Worm (Caenorhabditis elegans) whole organism, young adult: ENCODE measurements around the gene C08H9.15.

Source experiments
- B0261.1 ChIP-seq: sonication (generic microtip); optimal IDR thresholded peaks from 2 replicates; lab custom pipeline; 2016; ENCODE audit warnings: mild to moderate bottlenecking, missing genetic modification characterization, moderate library complexity, missing compliant biosample characterization
- B0336.3 ChIP-seq: fragments of 200-800 bp; sonication (Bioruptor generic); IDR thresholded peaks from 2 replicates; pipeline ENCODE4 v1.3.6; 2022; ENCODE audit warnings: missing genetic modification characterization, missing compliant biosample characterization
- C17E4.6 ChIP-seq: fragments of 200-800 bp; sonication (Bioruptor generic); IDR thresholded peaks from 2 replicates; pipeline ENCODE4 v1.3.6; 2022; ENCODE audit warnings: missing genetic modification reagents, missing genetic modification characterization, missing compliant biosample characterization
- F37B4.10 ChIP-seq: fragments of 200-800 bp; sonication (Bioruptor generic); IDR thresholded peaks from 2 replicates; pipeline ENCODE4 v1.3.6; 2022; ENCODE audit warnings: missing genetic modification characterization, missing compliant biosample characterization
- F57C9.4 ChIP-seq: sonication (generic microtip); optimal IDR thresholded peaks from 2 replicates; lab custom pipeline; 2017; ENCODE audit warnings: mild to moderate bottlenecking, missing genetic modification characterization, missing compliant biosample characterization
- K11D2.4 ChIP-seq: fragments of 200-800 bp; sonication (Bioruptor generic); IDR thresholded peaks from 2 replicates; pipeline ENCODE4 v1.3.6; 2022; ENCODE audit warnings: missing genetic modification reagents, missing genetic modification characterization, missing compliant biosample characterization
- K12H6.12 ChIP-seq: fragments of 200-800 bp; sonication (Bioruptor generic); optimal IDR thresholded peaks from 2 replicates; lab custom pipeline; 2018; ENCODE audit warnings: mild to moderate bottlenecking, missing genetic modification characterization, missing compliant biosample characterization
- T26A5.8 ChIP-seq: sonication (generic microtip); optimal IDR thresholded peaks from 2 replicates; lab custom pipeline; 2016; ENCODE audit warnings: missing genetic modification characterization, missing compliant biosample characterization
- Y56A3A.18 ChIP-seq: fragments of 200-800 bp; sonication (Bioruptor generic); IDR thresholded peaks from 2 replicates; pipeline ENCODE4 v1.3.6; 2022; ENCODE audit warnings: missing genetic modification reagents, missing genetic modification characterization, missing compliant biosample characterization
- Y67H2A.10 ChIP-seq: fragments of 200-800 bp; sonication (Bioruptor generic); conservative IDR thresholded peaks from 2 replicates; pipeline ENCODE4 v1.3.6; 2022; ENCODE audit warnings: missing genetic modification reagents, missing genetic modification characterization, missing compliant biosample characterization
- Y79H2A.3 ChIP-seq: fragments of 200-800 bp; sonication (Bioruptor generic); conservative IDR thresholded peaks from 2 replicates; pipeline ENCODE4 v1.3.6; 2022; ENCODE audit warnings: missing genetic modification reagents, missing genetic modification characterization, missing compliant biosample characterization
- Y95B8A.8 ChIP-seq: fragments of 200-800 bp; sonication (Bioruptor generic); IDR thresholded peaks from 2 replicates; pipeline ENCODE4 v1.3.6; 2022; ENCODE audit warnings: missing genetic modification reagents, missing genetic modification characterization, missing compliant biosample characterization
- ama-1 ChIP-seq, 3 experiments: fragments of 150-350 bp in 1 of 3; sonication (generic microtip) in 2 of 3; optimal IDR thresholded peaks; 2 replicates each; lab custom pipeline; 2014 to 2018; ENCODE audit warnings: missing biosample characterization in 2 of 3, missing genetic modification characterization in 2 of 3, missing genetic modification reagents in 2 of 3
- aptf-2 ChIP-seq: fragments of 200-800 bp; sonication (Bioruptor generic); conservative IDR thresholded peaks from 2 replicates; pipeline ENCODE4 v1.3.6; 2022; ENCODE audit warnings: missing genetic modification reagents, missing genetic modification characterization, missing compliant biosample characterization
- aptf-3 ChIP-seq: fragments of 200-800 bp; sonication (Bioruptor generic); IDR thresholded peaks from 2 replicates; pipeline ENCODE4 v1.3.6; 2022; ENCODE audit warnings: missing genetic modification characterization, missing compliant biosample characterization
- atf-7 ChIP-seq: sonication (generic microtip); optimal IDR thresholded peaks from 2 replicates; lab custom pipeline; 2017; ENCODE audit warnings: mild to moderate bottlenecking, missing genetic modification characterization, missing compliant biosample characterization
- athp-1 ChIP-seq: sonication (generic microtip); optimal IDR thresholded peaks from 2 replicates; lab custom pipeline; 2017; ENCODE audit warnings: mild to moderate bottlenecking, missing genetic modification characterization, missing compliant biosample characterization
- attf-3 ChIP-seq: fragments of 200-800 bp; sonication (Bioruptor generic); conservative IDR thresholded peaks from 2 replicates; pipeline ENCODE4 v1.3.6; 2022; ENCODE audit warnings: missing genetic modification reagents, missing genetic modification characterization, missing compliant biosample characterization
- ccch-3 ChIP-seq: fragments of 200-800 bp; sonication (Bioruptor generic); optimal IDR thresholded peaks from 2 replicates; lab custom pipeline; 2018; ENCODE audit warnings: mild to moderate bottlenecking, missing genetic modification characterization, missing compliant biosample characterization
- cebp-2 ChIP-seq: fragments of 200-800 bp; sonication (Bioruptor generic); IDR thresholded peaks from 2 replicates; pipeline ENCODE4 v1.3.6; 2022; ENCODE audit warnings: missing genetic modification characterization, missing compliant biosample characterization
- chd-7 ChIP-seq: sonication (generic microtip); optimal IDR thresholded peaks from 2 replicates; lab custom pipeline; 2016; ENCODE audit warnings: mild to moderate bottlenecking, missing genetic modification characterization, moderate library complexity, missing compliant biosample characterization
- efl-1 ChIP-seq: fragments of 150-350 bp; optimal IDR thresholded peaks from 2 replicates; lab custom pipeline; 2014; ENCODE audit warnings: missing biosample characterization, missing genetic modification reagents, missing genetic modification characterization
- fkh-3 ChIP-seq: sonication (generic microtip); optimal IDR thresholded peaks from 2 replicates; lab custom pipeline; 2016; ENCODE audit warnings: mild to moderate bottlenecking, missing genetic modification characterization, missing compliant biosample characterization
- hmg-1.2 ChIP-seq: fragments of 200-800 bp; sonication (Bioruptor generic); IDR thresholded peaks from 2 replicates; pipeline ENCODE4 v1.3.6; 2022; ENCODE audit warnings: missing genetic modification reagents, missing genetic modification characterization, missing compliant biosample characterization
- lag-1 ChIP-seq: fragments of 200-800 bp; sonication (Bioruptor generic); IDR thresholded peaks from 2 replicates; pipeline ENCODE4 v1.3.6; 2022; ENCODE audit warnings: missing genetic modification reagents, missing genetic modification characterization, missing compliant biosample characterization
- let-526 ChIP-seq: fragments of 200-800 bp; sonication (Bioruptor generic); IDR thresholded peaks from 2 replicates; pipeline ENCODE4 v1.3.6; 2022; ENCODE audit warnings: missing genetic modification reagents, missing genetic modification characterization, missing compliant biosample characterization
- lsl-1 ChIP-seq: fragments of 200-800 bp; sonication (Bioruptor generic); optimal IDR thresholded peaks from 2 replicates; lab custom pipeline; 2018; ENCODE audit warnings: mild to moderate bottlenecking, missing genetic modification characterization, moderate library complexity, missing compliant biosample characterization
- lsy-27 ChIP-seq: sonication (generic microtip); optimal IDR thresholded peaks from 2 replicates; lab custom pipeline; 2017; ENCODE audit warnings: missing genetic modification characterization, mild to moderate bottlenecking, missing compliant biosample characterization, antibody characterized with exemption, missing genotype, borderline replicate concordance; ENCODE audit not compliant: insufficient read depth
- madf-3 ChIP-seq: fragments of 200-800 bp; sonication (Bioruptor generic); IDR thresholded peaks from 2 replicates; pipeline ENCODE4 v1.3.6; 2022; ENCODE audit warnings: missing genetic modification reagents, missing genetic modification characterization, missing compliant biosample characterization
- madf-6 ChIP-seq: fragments of 200-800 bp; sonication (Bioruptor generic); IDR thresholded peaks from 2 replicates; pipeline ENCODE4 v1.3.6; 2022; ENCODE audit warnings: missing genetic modification reagents, missing genetic modification characterization, missing compliant biosample characterization
- mes-4 ChIP-seq: sonication (generic microtip); optimal IDR thresholded peaks from 2 replicates; lab custom pipeline; 2016; ENCODE audit warnings: missing genotype, missing genetic modification characterization, missing compliant biosample characterization
- nfya-2 ChIP-seq: fragments of 200-800 bp; sonication (Bioruptor generic); IDR thresholded peaks from 2 replicates; pipeline ENCODE4 v1.3.6; 2022; ENCODE audit warnings: missing genetic modification reagents, missing genetic modification characterization, missing compliant biosample characterization
- nhr-179 ChIP-seq: sonication (generic microtip); optimal IDR thresholded peaks from 2 replicates; lab custom pipeline; 2016; ENCODE audit warnings: mild to moderate bottlenecking, missing genetic modification characterization, missing compliant biosample characterization
- nhr-90 ChIP-seq: sonication (generic microtip); optimal IDR thresholded peaks from 2 replicates; lab custom pipeline; 2016; ENCODE audit warnings: missing genotype, mild to moderate bottlenecking, missing genetic modification characterization, missing compliant biosample characterization
- pbrm-1 ChIP-seq: fragments of 200-800 bp; sonication (Bioruptor generic); IDR thresholded peaks from 2 replicates; pipeline ENCODE4 v1.3.6; 2022; ENCODE audit warnings: missing genetic modification reagents, missing genetic modification characterization, missing compliant biosample characterization
- rcor-1 ChIP-seq: fragments of 200-800 bp; sonication (Bioruptor generic); IDR thresholded peaks from 2 replicates; pipeline ENCODE4 v1.3.6; 2022; ENCODE audit warnings: missing genetic modification reagents, missing genetic modification characterization, missing compliant biosample characterization
- repo-1 ChIP-seq: sonication (generic microtip); optimal IDR thresholded peaks from 2 replicates; lab custom pipeline; 2017; ENCODE audit warnings: mild to moderate bottlenecking, missing genetic modification characterization, missing compliant biosample characterization
- sea-2 ChIP-seq: fragments of 200-800 bp; sonication (Bioruptor generic); IDR thresholded peaks from 2 replicates; pipeline ENCODE4 v1.3.6; 2022; ENCODE audit warnings: missing genetic modification characterization, missing compliant biosample characterization
- snpc-1.3 ChIP-seq: sonication (generic microtip); optimal IDR thresholded peaks from 2 replicates; lab custom pipeline; 2017; ENCODE audit warnings: missing genetic modification characterization, mild to moderate bottlenecking, missing compliant biosample characterization, antibody characterized with exemption, moderate library complexity, missing genotype, missing genetic modification reagents; ENCODE audit not compliant: insufficient read depth
- somi-1 ChIP-seq: fragments of 200-800 bp; sonication (Bioruptor generic); optimal IDR thresholded peaks from 2 replicates; lab custom pipeline; 2018; ENCODE audit warnings: mild to moderate bottlenecking, missing genetic modification characterization, missing compliant biosample characterization
- unc-62 ChIP-seq: fragments of 150-350 bp; optimal IDR thresholded peaks from 2 replicates; lab custom pipeline; 2014; ENCODE audit warnings: missing biosample characterization, missing genetic modification reagents, missing genetic modification characterization
- xnd-1 ChIP-seq: sonication (generic microtip); optimal IDR thresholded peaks from 2 replicates; lab custom pipeline; 2016; ENCODE audit warnings: missing genotype, missing genetic modification reagents, missing genetic modification characterization, missing compliant biosample characterization
- ztf-25 ChIP-seq: fragments of 200-800 bp; sonication (Bioruptor generic); IDR thresholded peaks from 2 replicates; pipeline ENCODE4 v1.3.6; 2022; ENCODE audit warnings: missing genetic modification reagents, missing genetic modification characterization, missing compliant biosample characterization

C08H9.15 gene

DNA sequence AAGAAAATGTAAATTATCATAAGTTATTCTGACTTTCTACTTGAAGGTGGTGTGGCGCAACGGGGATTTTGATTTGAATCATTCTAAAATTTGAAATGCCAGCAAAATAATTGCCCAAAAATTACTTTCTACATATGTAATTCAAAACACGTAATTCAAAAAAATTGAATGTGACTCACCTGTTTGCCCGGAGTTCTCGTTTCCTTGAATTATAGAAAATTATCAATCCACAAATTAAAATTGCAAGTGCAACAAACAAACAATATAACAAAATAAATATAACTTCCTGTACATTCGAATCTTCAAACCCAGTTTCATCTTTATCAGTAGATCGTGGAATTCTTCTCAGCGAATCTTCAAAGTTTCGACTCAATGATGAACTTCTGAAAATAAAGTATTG lies 12.8 kb upstream of the C08H9.15 start:
- TF ChIP-seq B0261.1 (tag; lab: Kevin White, UChicago) (no peak), F37B4.10 (GFP tag; lab: Robert Waterston, UW) (no peak), nfya-2 (GFP tag; lab: Robert Waterston, UW) (no peak), sea-2 (GFP tag; lab: Robert Waterston, UW) (no peak), lsy-27 (tag; lab: Kevin White, UChicago) (no peak), ama-1 (optimal IDR thresholded peaks at IDR 0.05; lab: Kevin White, UChicago) (no peak), ama-1 (GFP tag; optimal IDR thresholded peaks at IDR 0.05; lab: Kevin White, UChicago) (no peak), lag-1 (GFP tag; lab: Robert Waterston, UW) (no peak), B0336.3 (GFP tag; lab: Robert Waterston, UW) (no peak), madf-3 (no peak), K11D2.4 (GFP tag; lab: Robert Waterston, UW) (no peak), rcor-1 (GFP tag; lab: Robert Waterston, UW) (no peak), athp-1 (tag; lab: Kevin White, UChicago) (no peak), let-526 (GFP tag; lab: Robert Waterston, UW) (no peak)
- TF ChIP-seq, all 124 proteins: peak for 0

DNA sequence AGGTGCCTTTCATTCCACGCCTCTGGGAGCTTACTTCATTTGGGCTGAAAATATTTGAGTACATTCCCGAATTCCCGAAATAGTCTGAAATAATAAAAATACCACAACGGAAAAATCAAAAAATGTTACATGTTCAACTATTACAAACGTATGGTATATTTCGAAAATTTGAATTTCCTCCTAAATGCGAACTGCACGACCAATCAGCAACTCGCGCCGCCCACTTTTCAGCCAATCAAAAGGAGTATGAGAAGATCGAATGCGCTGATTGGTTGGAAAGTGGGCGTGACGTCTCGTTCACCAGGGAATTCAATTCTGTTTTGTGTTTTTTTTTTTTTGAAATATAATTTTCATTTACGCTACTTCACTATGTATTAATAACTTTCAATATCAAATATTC lies 12.3 kb upstream of the C08H9.15 start, which contains the start of gene old-1:
Gene old-1 (minus strand): TSS at position 50 of the 400 bp plus-strand sequence.
- TF ChIP-seq C17E4.6 (GFP tag; lab: Robert Waterston, UW) (no peak), somi-1 (GFP tag; lab: Kevin White, UChicago) (no peak), lsl-1 (GFP tag; lab: Kevin White, UChicago) (no peak), Y56A3A.18 (GFP tag; lab: Robert Waterston, UW) (no peak), sea-2 (GFP tag; lab: Robert Waterston, UW) (no peak), pbrm-1 (GFP tag; lab: Robert Waterston, UW) (no peak), Y79H2A.3 (no peak), mes-4 (tag; lab: Kevin White, UChicago) (no peak), nhr-90 (tag; lab: Kevin White, UChicago) (no peak), hmg-1.2 (GFP tag; lab: Robert Waterston, UW) (no peak), Y95B8A.8 (GFP tag; lab: Robert Waterston, UW) (no peak), F57C9.4 (tag; lab: Kevin White, UChicago) (no peak), fkh-3 (tag; lab: Kevin White, UChicago) (no peak), T26A5.8 (tag; lab: Kevin White, UChicago) (no peak), ama-1 (optimal IDR thresholded peaks at IDR 0.05; lab: Kevin White, UChicago) (no peak), ama-1 (GFP tag; optimal IDR thresholded peaks at IDR 0.05; lab: Kevin White, UChicago) (no peak), efl-1 (GFP tag; lab: Kevin White, UChicago) (no peak), snpc-1.3 (tag; lab: Kevin White, UChicago) (no peak), atf-7 (tag; lab: Kevin White, UChicago) (no peak)

DNA sequence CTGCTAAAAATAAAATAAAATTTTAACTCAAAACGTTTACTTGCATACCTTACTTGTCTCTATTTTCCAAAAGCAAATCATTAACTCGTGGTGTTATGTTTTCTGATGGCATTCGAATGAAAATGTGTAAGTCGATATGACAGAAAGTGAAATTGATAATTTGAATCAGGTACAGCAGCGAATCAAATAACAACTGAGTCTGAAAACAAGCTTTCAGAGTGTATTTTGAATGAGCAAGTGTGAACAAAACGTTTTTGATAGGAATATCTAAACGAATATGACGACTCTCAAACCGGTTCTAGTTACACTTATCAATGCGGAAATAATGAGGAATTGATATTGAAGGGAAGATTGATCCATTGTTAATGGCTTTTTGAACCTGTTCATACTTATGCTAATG lies 9.9 kb upstream of the C08H9.15 start, which contains the start of gene chil-7:
Gene chil-7 (minus strand): TSS at position 112 of the 400 bp plus-strand sequence.
- TF ChIP-seq unc-62 (GFP tag; lab: Kevin White, UChicago) (no peak), nhr-179 (tag; lab: Kevin White, UChicago) (no peak)

DNA sequence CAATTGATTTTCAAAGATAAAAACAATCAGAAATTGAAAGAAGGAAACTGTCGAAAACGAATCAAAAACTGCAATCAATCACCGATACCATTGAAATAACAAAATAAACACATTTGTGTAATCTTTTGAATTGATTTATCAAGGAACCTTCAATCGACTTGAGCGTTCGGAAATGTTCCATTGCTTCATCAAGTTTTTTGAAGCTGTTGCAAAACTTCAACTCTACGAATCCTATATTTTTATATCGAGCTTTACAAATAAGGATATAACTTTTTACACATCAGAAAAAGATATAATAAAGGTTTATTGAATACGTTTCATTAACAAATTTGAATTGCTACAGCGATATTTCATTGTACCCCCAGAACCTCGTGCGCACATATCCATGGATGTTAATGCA lies 8.0 kb upstream of the C08H9.15 start, which contains the start of gene chil-8:
Gene chil-8 (minus strand): TSS at position 101 of the 400 bp plus-strand sequence.
- TF ChIP-seq xnd-1 (tag; lab: Kevin White, UChicago) (no peak), K12H6.12 (no peak), ztf-25 (GFP tag; lab: Robert Waterston, UW) (no peak), aptf-3 (GFP tag; lab: Robert Waterston, UW) (no peak), Y67H2A.10 (GFP tag; lab: Robert Waterston, UW) (no peak), cebp-2 (GFP tag; lab: Robert Waterston, UW) (no peak), aptf-2 (no peak), F57C9.4 (tag; lab: Kevin White, UChicago) (no peak), chd-7 (tag; lab: Kevin White, UChicago) (no peak), madf-6 (GFP tag; lab: Robert Waterston, UW) (no peak), B0261.1 (tag; lab: Kevin White, UChicago) (no peak), repo-1 (tag; lab: Kevin White, UChicago) (no peak), attf-3 (no peak), lag-1 (GFP tag; lab: Robert Waterston, UW) (no peak), C17E4.6 (GFP tag; lab: Robert Waterston, UW) (no peak), ccch-3 (GFP tag; lab: Kevin White, UChicago) (no peak), let-526 (GFP tag; lab: Robert Waterston, UW) (no peak)
